Worm (Caenorhabditis elegans) whole organism, L2 larva: ENCODE results near the gene F55C9.3.

ENCODE experiments used
- alr-1 ChIP-seq: fragments of 150-350 bp; optimal IDR thresholded peaks from 2 replicates; lab custom pipeline; 2014; ENCODE audit warnings: missing biosample characterization, missing genetic modification characterization
- ceh-82 ChIP-seq: fragments of 150-350 bp; optimal IDR thresholded peaks from 2 replicates; lab custom pipeline; 2014; ENCODE audit warnings: missing biosample characterization, missing genetic modification characterization
- egl-27 ChIP-seq: sonication (generic microtip); optimal IDR thresholded peaks from 3 replicates; lab custom pipeline; 2017; ENCODE audit warnings: missing biosample characterization, missing genetic modification reagents, missing genetic modification characterization
- lsy-2 ChIP-seq, 2 experiments: fragments of 150-350 bp in 1 of 2; sonication (generic microtip) in 1 of 2; optimal IDR thresholded peaks; 2 replicates each; lab custom pipeline; 2014 to 2017; ENCODE audit warnings: missing biosample characterization in 2 of 2, missing genetic modification characterization in 2 of 2
- nhr-11 ChIP-seq: fragments of 150-350 bp; optimal IDR thresholded peaks from 2 replicates; lab custom pipeline; 2014; ENCODE audit warnings: missing biosample characterization, missing genetic modification characterization
- unc-55 ChIP-seq: fragments of 150-350 bp; sonication (generic microtip); optimal IDR thresholded peaks from 3 replicates; lab custom pipeline; 2014; ENCODE audit warnings: missing biosample characterization, missing genetic modification reagents, missing genetic modification characterization
- ztf-1 ChIP-seq: fragments of 200-800 bp; sonication (Bioruptor generic); conservative IDR thresholded peaks from 2 replicates; pipeline ENCODE4 v1.3.6; 2022; ENCODE audit warnings: missing genetic modification characterization, missing compliant biosample characterization

- no peak for TF ChIP-seq nhr-11 (tag; lab: Kevin White, UChicago)
- TF ChIP-seq ceh-82 (tag; lab: Kevin White, UChicago), result no peak
- TF ChIP-seq egl-27 (tag; lab: Kevin White, UChicago), result no peak
- no peak for TF ChIP-seq unc-55
- no peak for TF ChIP-seq ztf-1 (GFP tag; lab: Robert Waterston, UW)
- no peak for TF ChIP-seq lsy-2 (tag; optimal IDR thresholded peaks at IDR 0.05; lab: Kevin White, UChicago)
- TF ChIP-seq alr-1, result no peak
Observed at ce11 chrV:19312975-19313374, 25.0 kb upstream of the F55C9.3 start, which contains the start of gene fbxb-64.
